Worm (Caenorhabditis elegans) whole organism, mixed stage, embryonic: Measurements from ENCODE around the gene rpb-6.

Experiments used
- blmp-1 ChIP-seq: fragments of 150-350 bp; optimal IDR thresholded peaks from 2 replicates; lab custom pipeline; 2014; ENCODE audit warnings: missing biosample characterization, missing genetic modification characterization
- ceh-43 ChIP-seq: fragments of 200-800 bp; sonication (Bioruptor generic); optimal IDR thresholded peaks from 2 replicates; lab custom pipeline; 2018; ENCODE audit warnings: mild to moderate bottlenecking, missing genetic modification characterization, moderate library complexity, missing compliant biosample characterization
- elt-1 ChIP-seq: sonication (generic microtip); optimal IDR thresholded peaks from 2 replicates; lab custom pipeline; 2017; ENCODE audit warnings: missing genetic modification characterization, mild to moderate bottlenecking, missing compliant biosample characterization, antibody characterized with exemption, moderate library complexity, borderline replicate concordance; ENCODE audit not compliant: insufficient read depth
- elt-3 ChIP-seq: fragments of 150-350 bp; optimal IDR thresholded peaks from 2 replicates; lab custom pipeline; 2014; ENCODE audit warnings: missing biosample characterization, missing genetic modification characterization
- lsy-2 ChIP-seq: fragments of 150-350 bp; optimal IDR thresholded peaks from 2 replicates; lab custom pipeline; 2014; ENCODE audit warnings: missing biosample characterization, missing genetic modification characterization
- mep-1 ChIP-seq: fragments of 150-350 bp; optimal IDR thresholded peaks from 2 replicates; lab custom pipeline; 2017; ENCODE audit warnings: missing biosample characterization, missing genetic modification reagents, missing genetic modification characterization, inconsistent platforms
- nhr-2 ChIP-seq: fragments of 150-350 bp; optimal IDR thresholded peaks from 2 replicates; lab custom pipeline; 2014; ENCODE audit warnings: missing biosample characterization, missing genetic modification characterization
- nhr-76 ChIP-seq: sonication (generic microtip); optimal IDR thresholded peaks from 2 replicates; lab custom pipeline; 2017; ENCODE audit warnings: missing biosample characterization, missing genetic modification characterization
- snpc-4 ChIP-seq: fragments of 150-350 bp; optimal IDR thresholded peaks from 2 replicates; lab custom pipeline; 2014; ENCODE audit warnings: missing biosample characterization, missing genetic modification characterization
- sptf-1 ChIP-seq: sonication (generic microtip); optimal IDR thresholded peaks from 2 replicates; lab custom pipeline; 2017; ENCODE audit warnings: mild to moderate bottlenecking, missing genetic modification characterization, moderate library complexity, missing compliant biosample characterization
- unc-39 ChIP-seq: fragments of 150-350 bp; optimal IDR thresholded peaks from 2 replicates; lab custom pipeline; 2014; ENCODE audit warnings: missing biosample characterization, missing genetic modification characterization
- unc-62 ChIP-seq: fragments of 150-350 bp; optimal IDR thresholded peaks from 2 replicates; lab custom pipeline; 2014; ENCODE audit warnings: missing biosample characterization, missing genetic modification reagents, missing genetic modification characterization
- zip-8 ChIP-seq: fragments of 150-350 bp; optimal IDR thresholded peaks from 2 replicates; lab custom pipeline; 2014; ENCODE audit warnings: missing biosample characterization, missing genetic modification characterization

ce11 chrII:10618157-10618556 is 39.0 kb downstream of the rpb-6 start, which contains the start of gene C14A4.13:
- TF ChIP-seq unc-62 (GFP tag; lab: Kevin White, UChicago) (no peak), elt-3 (tag; lab: Kevin White, UChicago) (no peak), lsy-2 (tag; lab: Kevin White, UChicago) (no peak), sptf-1 (tag; lab: Kevin White, UChicago) (no peak), nhr-76 (tag; lab: Kevin White, UChicago) (no peak), blmp-1 (tag; lab: Kevin White, UChicago) (no peak), nhr-2 (tag; lab: Kevin White, UChicago) (no peak), mep-1 (tag; lab: Kevin White, UChicago) (no peak), snpc-4 (tag; lab: Kevin White, UChicago) (no peak), elt-1 (tag; lab: Kevin White, UChicago) (no peak), ceh-43 (GFP tag; lab: Kevin White, UChicago) (no peak), zip-8 (tag; lab: Kevin White, UChicago) (no peak), unc-39 (tag; lab: Kevin White, UChicago) (no peak)
